Fruit fly (Drosophila melanogaster) whole organism, pupa: ENCODE results near the gene Ae2.

Experiments
- CG17806 ChIP-seq: fragments of 200-800 bp; sonication (Bioruptor generic); optimal IDR thresholded peaks from 2 replicates; lab custom pipeline; 2018; ENCODE audit warnings: missing biosample characterization, mild to moderate bottlenecking, missing genetic modification characterization, moderate library complexity
- CG8159 ChIP-seq: fragments of 200-800 bp; sonication (Bioruptor generic); optimal IDR thresholded peaks from 3 replicates; lab custom pipeline; 2018; ENCODE audit warnings: missing biosample characterization, mild to moderate bottlenecking, missing genetic modification characterization, moderate library complexity
- EcR ChIP-seq: fragments of 200-800 bp; sonication (Bioruptor generic); optimal IDR thresholded peaks from 3 replicates; lab custom pipeline; 2019; ENCODE audit warnings: missing biosample characterization, missing genetic modification characterization, mild to moderate bottlenecking, moderate library complexity, missing genetic modification reagents
- Pif1A ChIP-seq: fragments of 200-800 bp; sonication (Bioruptor generic); optimal IDR thresholded peaks from 3 replicates; lab custom pipeline; 2016; ENCODE audit warnings: missing biosample characterization, missing genetic modification characterization

- TF ChIP-seq CG17806 (tag; lab: Kevin White, UChicago) (no peak), CG8159 (tag; lab: Kevin White, UChicago) (no peak), EcR (no peak), Pif1A (GFP tag; lab: Kevin White, UChicago) (no peak)
These were observed 13.6 kb downstream of the Ae2 start for dm6 chr3L:9776804-9777393.
